Fruit fly (Drosophila melanogaster) whole organism, pupa: ENCODE results near the gene Srr.

Experiments
- CG10348 ChIP-seq: fragments of 200-800 bp; sonication (Bioruptor generic); IDR thresholded peaks from 2 replicates; pipeline ENCODE4 v1.3.6; 2022; ENCODE audit warnings: missing biosample characterization, missing genetic modification characterization
- CG13204 ChIP-seq: fragments of 200-800 bp; sonication (Bioruptor generic); optimal IDR thresholded peaks from 2 replicates; lab custom pipeline; 2018; ENCODE audit warnings: missing biosample characterization, mild to moderate bottlenecking, missing genetic modification characterization, moderate library complexity
- CG14655 ChIP-seq: fragments of 200-800 bp; sonication (Bioruptor generic); optimal IDR thresholded peaks from 3 replicates; lab custom pipeline; 2017; ENCODE audit warnings: mild to moderate bottlenecking, missing biosample characterization, missing genetic modification reagents, missing genetic modification characterization
- CG32121 ChIP-seq: fragments of 200-800 bp; sonication (Bioruptor generic); IDR thresholded peaks from 2 replicates; pipeline ENCODE4 v1.3.6; 2022; ENCODE audit warnings: missing biosample characterization, missing genetic modification characterization
- CG34367 ChIP-seq: fragments of 200-800 bp; sonication (Bioruptor generic); optimal IDR thresholded peaks from 2 replicates; lab custom pipeline; 2018; ENCODE audit warnings: missing biosample characterization, mild to moderate bottlenecking, missing genetic modification characterization
- CG4496 ChIP-seq: fragments of 200-800 bp; sonication (Bioruptor generic); IDR thresholded peaks from 3 replicates; pipeline ENCODE4 v1.3.6; 2022; ENCODE audit warnings: missing biosample characterization, missing genetic modification characterization
- CG8159 ChIP-seq: fragments of 200-800 bp; sonication (Bioruptor generic); optimal IDR thresholded peaks from 3 replicates; lab custom pipeline; 2018; ENCODE audit warnings: missing biosample characterization, mild to moderate bottlenecking, missing genetic modification characterization, moderate library complexity
- CG9948 ChIP-seq: fragments of 200-800 bp; sonication (Bioruptor generic); optimal IDR thresholded peaks from 2 replicates; lab custom pipeline; 2018; ENCODE audit warnings: missing biosample characterization, mild to moderate bottlenecking, missing genetic modification characterization, moderate library complexity
- EcR ChIP-seq: fragments of 200-800 bp; sonication (Bioruptor generic); optimal IDR thresholded peaks from 3 replicates; lab custom pipeline; 2019; ENCODE audit warnings: missing biosample characterization, missing genetic modification characterization, mild to moderate bottlenecking, moderate library complexity, missing genetic modification reagents
- Pif1B ChIP-seq: fragments of 200-800 bp; sonication (Bioruptor generic); optimal IDR thresholded peaks from 3 replicates; lab custom pipeline; 2016; ENCODE audit warnings: missing biosample characterization, missing genetic modification characterization
- fd96Ca ChIP-seq: fragments of 200-800 bp; sonication (Bioruptor generic); IDR thresholded peaks from 3 replicates; pipeline ENCODE4 v1.3.6; 2022; ENCODE audit warnings: missing biosample characterization, missing genetic modification characterization

- no peak for TF ChIP-seq CG9948 (tag; lab: Kevin White, UChicago)
- no peak for TF ChIP-seq CG8159
- no peak for TF ChIP-seq Pif1B
- no peak for TF ChIP-seq EcR (GFP tag; lab: Kevin White, UChicago)
- TF ChIP-seq fd96Ca (GFP tag; lab: Robert Waterston, UW): no peak
- no peak for TF ChIP-seq CG13204
- no peak for TF ChIP-seq CG4496 (GFP tag; lab: Robert Waterston, UW)
- TF ChIP-seq CG14655 (GFP tag; lab: Kevin White, UChicago): no peak
- no peak for TF ChIP-seq CG34367
- no peak for TF ChIP-seq CG10348 (GFP tag; lab: Robert Waterston, UW)
- no peak for TF ChIP-seq CG32121
Measured at dm6 chr3R:9365121-9365520, at the start of gene Srr.
